Fruit fly (Drosophila melanogaster): Measurements from ENCODE around the gene PPYR1.

- TF ChIP-seq Myc (optimal IDR thresholded peaks at IDR 0.05) (no peak), insv (optimal IDR thresholded peaks at IDR 0.05) (no peak), ttk (optimal IDR thresholded peaks at IDR 0.05) (no peak), psq (optimal IDR thresholded peaks at IDR 0.05) (no peak), Sin3A (optimal IDR thresholded peaks at IDR 0.05) (no peak)
Observed at dm6 chrX:15292794-15293193, 48.1 kb upstream of the PPYR1 start, which contains the start of gene CG5877.

Data from Kc167 (cell line).